Worm (Caenorhabditis elegans): ENCODE data around the gene nhr-54.

- TF ChIP-seq pqm-1 (tag; optimal IDR thresholded peaks at IDR 0.05) (no peak), ztf-16 (tag; optimal IDR thresholded peaks at IDR 0.05) (no peak), pha-4 (tag; optimal IDR thresholded peaks at IDR 0.05) (no peak), unc-55 (GFP tag; optimal IDR thresholded peaks at IDR 0.05) (no peak), ama-1 (optimal IDR thresholded peaks at IDR 0.05) (no peak), nhr-11 (tag; optimal IDR thresholded peaks at IDR 0.05) (no peak), ceh-22 (tag; optimal IDR thresholded peaks at IDR 0.05) (no peak), fkh-10 (GFP tag; optimal IDR thresholded peaks at IDR 0.05) (no peak), fkh-6 (tag; optimal IDR thresholded peaks at IDR 0.05) (no peak), T23F11.4 (GFP tag; optimal IDR thresholded peaks at IDR 0.05) (no peak), K02D7.2 (tag; optimal IDR thresholded peaks at IDR 0.05) (no peak), pag-3 (tag; optimal IDR thresholded peaks at IDR 0.05; ENCODE audit: borderline replicate concordance) (no peak), dve-1 (tag; optimal IDR thresholded peaks at IDR 0.05) (no peak), F13H6.1 (tag; optimal IDR thresholded peaks at IDR 0.05) (no peak)
Measured at ce11 chrV:16527796-16528195, 22.1 kb upstream of the nhr-54 start, which contains the start of gene F36D3.16.

Measured in whole organism, late embryonic.